Worm (Caenorhabditis elegans): ENCODE results near the gene rbm-42.

The rbm-42 gene

ce11 chrIII:5179166-5179565 lies 26.1 kb upstream of the rbm-42 start:
- TF ChIP-seq che-1 (tag; optimal IDR thresholded peaks at IDR 0.05) = no peak
- TF ChIP-seq rnt-1 (tag; optimal IDR thresholded peaks at IDR 0.05) = no peak
- TF ChIP-seq nfya-1 (tag; optimal IDR thresholded peaks at IDR 0.05) = peak; percentile 54

ce11 chrIII:5173622-5174021 lies 20.6 kb upstream of the rbm-42 start, which contains the start of gene cid-1:
TSS of gene cid-1 (plus strand) at chrIII:5173922.
- TF ChIP-seq pag-3 (tag; optimal IDR thresholded peaks at IDR 0.05; ENCODE audit: borderline replicate concordance) = no peak
- no peak for TF ChIP-seq zip-5 (tag; optimal IDR thresholded peaks at IDR 0.05)
- no peak for TF ChIP-seq pat-9 (tag; optimal IDR thresholded peaks at IDR 0.05)
- TF ChIP-seq C08G9.2 (tag; optimal IDR thresholded peaks at IDR 0.05) = no peak
- no peak for TF ChIP-seq pax-1 (tag; optimal IDR thresholded peaks at IDR 0.05)
- no peak for TF ChIP-seq F13H6.1 (tag; optimal IDR thresholded peaks at IDR 0.05)

ce11 chrIII:5173139-5173538 lies 20.1 kb upstream of the rbm-42 start, which contains the start of gene emb-1:
TSS of gene emb-1 (plus strand) at chrIII:5173439.
- TF ChIP-seq syd-9 (tag; optimal IDR thresholded peaks at IDR 0.05) = no peak
- no peak for TF ChIP-seq hlh-15 (tag; optimal IDR thresholded peaks at IDR 0.05)

- TF ChIP-seq unc-55 (GFP tag; optimal IDR thresholded peaks at IDR 0.05) = no peak
- no peak for TF ChIP-seq fkh-10 (GFP tag; optimal IDR thresholded peaks at IDR 0.05)
- peak; percentile 91 for TF ChIP-seq elt-4 (tag; optimal IDR thresholded peaks at IDR 0.05)
- peak; percentile 93 for TF ChIP-seq fax-1 (tag; optimal IDR thresholded peaks at IDR 0.05)
- TF ChIP-seq pha-4 (tag; optimal IDR thresholded peaks at IDR 0.05) = no peak
- TF ChIP-seq pqm-1 (tag; optimal IDR thresholded peaks at IDR 0.05) = peak; percentile 94
- no peak for TF ChIP-seq odd-2 (tag; optimal IDR thresholded peaks at IDR 0.05)
- TF ChIP-seq C38D4.7 (GFP tag; optimal IDR thresholded peaks at IDR 0.05) = no peak
- TF ChIP-seq unc-3 (GFP tag; conservative IDR thresholded peaks at IDR 0.05) = peak; percentile 79
- peak; percentile 45 for TF ChIP-seq unc-3 (tag; optimal IDR thresholded peaks at IDR 0.05)
- no peak for TF ChIP-seq nhr-11 (tag; optimal IDR thresholded peaks at IDR 0.05)
- peak; percentile 80 for TF ChIP-seq ahr-1 (tag; optimal IDR thresholded peaks at IDR 0.05)
- TF ChIP-seq ceh-24 (tag; optimal IDR thresholded peaks at IDR 0.05) = no peak
- TF ChIP-seq nfya-1 (tag; optimal IDR thresholded peaks at IDR 0.05) = peak; percentile 78
- no peak for TF ChIP-seq sox-4 (tag; optimal IDR thresholded peaks at IDR 0.05)
- TF ChIP-seq ceh-2 (tag; optimal IDR thresholded peaks at IDR 0.05) = peak; percentile 99
- TF ChIP-seq dmd-4 (tag; optimal IDR thresholded peaks at IDR 0.05; ENCODE audit: borderline replicate concordance) = peak; percentile 87
- TF ChIP-seq hlh-6 (tag; optimal IDR thresholded peaks at IDR 0.05) = peak; percentile 89
- peak; percentile 96 for TF ChIP-seq lim-6 (tag; optimal IDR thresholded peaks at IDR 0.05)
- peak; percentile 89 for TF ChIP-seq eyg-1 (tag; optimal IDR thresholded peaks at IDR 0.05)
- peak; percentile 100 for TF ChIP-seq C08G9.2 (tag; optimal IDR thresholded peaks at IDR 0.05)
- TF ChIP-seq elt-2 (tag; optimal IDR thresholded peaks at IDR 0.05) = peak; percentile 84
- TF ChIP-seq ref-2 (tag; optimal IDR thresholded peaks at IDR 0.05) = peak; percentile 99
- peak; percentile 92 for TF ChIP-seq ztf-16 (tag; optimal IDR thresholded peaks at IDR 0.05)
- peak; percentile 80 for TF ChIP-seq madf-2 (tag; optimal IDR thresholded peaks at IDR 0.05)
- TF ChIP-seq F13H6.1 (tag; optimal IDR thresholded peaks at IDR 0.05) = peak; percentile 91
- TF ChIP-seq Y22D7AL.16 (tag; optimal IDR thresholded peaks at IDR 0.05) = no peak
- TF ChIP-seq ceh-45 (GFP tag; IDR thresholded peaks at IDR 0.05) = 0 out of 2 replicates have a peak, but pooled peaks have one; percentile 16
- peak; percentile 92 for TF ChIP-seq zip-5 (tag; optimal IDR thresholded peaks at IDR 0.05)
- peak; percentile 100 for TF ChIP-seq ets-4 (tag; optimal IDR thresholded peaks at IDR 0.05)
- TF ChIP-seq pat-9 (tag; optimal IDR thresholded peaks at IDR 0.05) = peak; percentile 15
- TF ChIP-seq unc-86 (tag; optimal IDR thresholded peaks at IDR 0.05) = peak; percentile 78
- peak; percentile 23 for TF ChIP-seq hlh-30 (tag; optimal IDR thresholded peaks at IDR 0.05; ENCODE audit: insufficient read depth)
- peak; percentile 95 for TF ChIP-seq hlh-8 (tag; optimal IDR thresholded peaks at IDR 0.05)
- TF ChIP-seq K02D7.2 (tag; optimal IDR thresholded peaks at IDR 0.05) = peak; percentile 60
- TF ChIP-seq gmeb-2 (tag; optimal IDR thresholded peaks at IDR 0.05) = peak; percentile 55
- peak; percentile 85 for TF ChIP-seq fkh-6 (tag; optimal IDR thresholded peaks at IDR 0.05)
- peak; percentile 45 for TF ChIP-seq ceh-6 (GFP tag; optimal IDR thresholded peaks at IDR 0.05)
- TF ChIP-seq sdc-2 (tag; optimal IDR thresholded peaks at IDR 0.05) = peak; percentile 79
- no peak for TF ChIP-seq che-1 (tag; optimal IDR thresholded peaks at IDR 0.05)
- peak; percentile 51 for TF ChIP-seq pros-1 (tag; optimal IDR thresholded peaks at IDR 0.05)
Measured at ce11 chrIII:5172470-5172869, 19.4 kb upstream of the rbm-42 start, which contains the start of gene K10D2.5. TSS of gene K10D2.5 (plus strand) at chrIII:5172720.
